Worm (Caenorhabditis elegans) whole organism, L4 larva: ENCODE measurements around the gene col-33.
A peak's percentile ranks its signal among the peaks of the same experiment; 100 is the strongest.

ENCODE experiments used
- F49E8.2 ChIP-seq: sonication (generic microtip); optimal IDR thresholded peaks from 2 replicates; lab custom pipeline; 2016; ENCODE audit warnings: missing compliant biosample characterization, mild to moderate bottlenecking, missing genetic modification characterization, borderline replicate concordance
- R02D3.7 ChIP-seq: fragments of 150-350 bp; sonication (generic microtip); optimal IDR thresholded peaks from 3 replicates; lab custom pipeline; 2014; ENCODE audit warnings: missing biosample characterization, missing genetic modification characterization
- unc-62 ChIP-seq, 3 experiments: fragments of 150-350 bp in 1 of 3; sonication (generic microtip); optimal IDR thresholded peaks in 2 of 3; peaks in 1 of 3; 1 replicate in 1 of 3; 2 replicates in 2 of 3; lab custom pipeline; 2014 to 2017; ENCODE audit warnings: missing biosample characterization in 3 of 3, missing genetic modification characterization in 3 of 3, missing genetic modification reagents in 3 of 3, missing genotype in 1 of 3
- zfp-3 ChIP-seq: fragments of 200-800 bp; sonication (Bioruptor generic); conservative IDR thresholded peaks from 2 replicates; pipeline ENCODE4 v1.3.6; 2022; ENCODE audit warnings: missing genetic modification reagents, missing genetic modification characterization, missing compliant biosample characterization

ce11 chrIV:4215349-4215748, 47.7 kb upstream of the col-33 start:
- TF ChIP-seq unc-62 (GFP tag; optimal IDR thresholded peaks at IDR 0.05 in 1 of 2; lab: Kevin White, UChicago) (peak in 1 of 2 experiments; percentile 96), unc-62 (tag; optimal IDR thresholded peaks at IDR 0.05; lab: Kevin White, UChicago) (no peak), F49E8.2 (no peak), R02D3.7 (tag; lab: Kevin White, UChicago) (no peak), zfp-3 (GFP tag; lab: Robert Waterston, UW) (no peak)
